Fruit fly (Drosophila melanogaster) whole organism, embryonic: ENCODE measurements around the gene CG32428.
A peak's percentile ranks its signal among the peaks of the same experiment; 100 is the strongest.

Source experiments
- Bteb2 ChIP-seq: fragments of 200-800 bp; sonication (Bioruptor generic); optimal IDR thresholded peaks from 2 replicates; lab custom pipeline; 2016; ENCODE audit warnings: missing biosample characterization, missing genetic modification characterization
- CG10274 ChIP-seq: fragments of 200-800 bp; sonication (Bioruptor generic); optimal IDR thresholded peaks from 3 replicates; lab custom pipeline; 2017; ENCODE audit warnings: missing biosample characterization, mild to moderate bottlenecking, missing genetic modification characterization
- CG11696 ChIP-seq: fragments of 200-800 bp; sonication (Bioruptor generic); IDR thresholded peaks from 2 replicates; pipeline ENCODE4 v1.3.6; 2022; ENCODE audit warnings: missing biosample characterization, missing genetic modification characterization
- CG12071 ChIP-seq: fragments of 200-800 bp; sonication (Bioruptor generic); optimal IDR thresholded peaks from 3 replicates; lab custom pipeline; 2018; ENCODE audit warnings: missing biosample characterization, mild to moderate bottlenecking, missing genetic modification characterization
- CG12155 ChIP-seq: fragments of 200-800 bp; sonication (Bioruptor generic); optimal IDR thresholded peaks from 3 replicates; lab custom pipeline; 2016; ENCODE audit warnings: missing biosample characterization, missing genetic modification characterization
- CG12391 ChIP-seq: fragments of 200-800 bp; sonication (Bioruptor generic); optimal IDR thresholded peaks from 3 replicates; lab custom pipeline; 2018; ENCODE audit warnings: missing biosample characterization, mild to moderate bottlenecking, missing genetic modification characterization, moderate library complexity
- CG13424 ChIP-seq: fragments of 200-800 bp; sonication (Bioruptor generic); optimal IDR thresholded peaks from 2 replicates; lab custom pipeline; 2019; ENCODE audit warnings: missing biosample characterization, mild to moderate bottlenecking, missing genetic modification characterization, moderate library complexity
- CG13775 ChIP-seq: fragments of 200-800 bp; sonication (Bioruptor generic); optimal IDR thresholded peaks from 3 replicates; lab custom pipeline; 2017; ENCODE audit warnings: missing biosample characterization, mild to moderate bottlenecking, missing genetic modification characterization
- CG17359 ChIP-seq: fragments of 200-800 bp; sonication (Bioruptor generic); optimal IDR thresholded peaks from 3 replicates; lab custom pipeline; 2018; ENCODE audit warnings: missing biosample characterization, mild to moderate bottlenecking, missing genetic modification characterization, moderate library complexity
- CG18262 ChIP-seq: fragments of 200-800 bp; optimal IDR thresholded peaks from 3 replicates; lab custom pipeline; 2019; ENCODE audit warnings: missing biosample characterization, mild to moderate bottlenecking, missing genetic modification characterization, moderate library complexity
- CG18476 ChIP-seq: fragments of 200-800 bp; sonication (Bioruptor generic); optimal IDR thresholded peaks from 2 replicates; lab custom pipeline; 2016; ENCODE audit warnings: missing biosample characterization, mild to moderate bottlenecking, missing genetic modification characterization
- CG2120 ChIP-seq: fragments of 200-800 bp; sonication (Bioruptor generic); optimal IDR thresholded peaks from 3 replicates; lab custom pipeline; 2016; ENCODE audit warnings: missing biosample characterization, missing genetic modification characterization
- CG2678 ChIP-seq: fragments of 200-800 bp; sonication (Bioruptor generic); optimal IDR thresholded peaks from 3 replicates; lab custom pipeline; 2019; ENCODE audit warnings: missing biosample characterization, mild to moderate bottlenecking, missing genetic modification characterization, moderate library complexity
- CG2712 ChIP-seq: fragments of 200-800 bp; optimal IDR thresholded peaks from 3 replicates; lab custom pipeline; 2019; ENCODE audit warnings: missing biosample characterization, mild to moderate bottlenecking, missing genetic modification characterization, moderate library complexity
- CG31388 ChIP-seq: fragments of 200-800 bp; sonication (Bioruptor generic); optimal IDR thresholded peaks from 2 replicates; lab custom pipeline; 2016; ENCODE audit warnings: missing biosample characterization, missing genetic modification characterization
- CG3726 ChIP-seq: fragments of 200-800 bp; sonication (Bioruptor generic); IDR thresholded peaks from 3 replicates; pipeline ENCODE4, ENCODE4 v1.3.6; 2022; ENCODE audit warnings: missing biosample characterization, missing genetic modification characterization
- CG4730 ChIP-seq: fragments of 200-800 bp; sonication (Bioruptor generic); IDR thresholded peaks from 2 replicates; pipeline ENCODE4 v1.3.6; 2022; ENCODE audit warnings: missing biosample characterization, missing genetic modification characterization
- CG4854 ChIP-seq: fragments of 200-800 bp; sonication (Bioruptor generic); optimal IDR thresholded peaks from 2 replicates; lab custom pipeline; 2016; ENCODE audit warnings: missing biosample characterization, missing genetic modification characterization, inconsistent platforms
- CG7786 ChIP-seq: fragments of 200-800 bp; sonication (Bioruptor generic); optimal IDR thresholded peaks from 2 replicates; lab custom pipeline; 2016; ENCODE audit warnings: missing biosample characterization, missing genetic modification characterization
- CG7839 ChIP-seq: fragments of 200-800 bp; sonication (Bioruptor generic); optimal IDR thresholded peaks from 3 replicates; lab custom pipeline; 2018; ENCODE audit warnings: missing biosample characterization, mild to moderate bottlenecking, missing genetic modification characterization, moderate library complexity
- CG8290 ChIP-seq, 3 experiments: fragments of 200-800 bp; sonication (Bioruptor generic); optimal IDR thresholded peaks; 2 replicates each; lab custom pipeline; 2016 to 2019; ENCODE audit warnings: missing biosample characterization in 3 of 3, missing genetic modification characterization in 3 of 3, mild to moderate bottlenecking in 2 of 3, moderate library complexity in 1 of 3
- CG8924 ChIP-seq: fragments of 200-800 bp; optimal IDR thresholded peaks from 3 replicates; lab custom pipeline; 2019; ENCODE audit warnings: missing biosample characterization, mild to moderate bottlenecking, missing genetic modification characterization, moderate library complexity
- CG9609 ChIP-seq: fragments of 200-800 bp; sonication (Bioruptor generic); optimal IDR thresholded peaks from 3 replicates; lab custom pipeline; 2016; ENCODE audit warnings: missing biosample characterization, missing genetic modification characterization
- Camta ChIP-seq: fragments of 200-800 bp; sonication (Bioruptor generic); optimal IDR thresholded peaks from 2 replicates; lab custom pipeline; 2016; ENCODE audit warnings: missing biosample characterization, missing genetic modification characterization
- Chrac-16 ChIP-seq: fragments of 200-800 bp; sonication (Bioruptor generic); optimal IDR thresholded peaks from 3 replicates; lab custom pipeline; 2016; ENCODE audit warnings: missing biosample characterization, missing genetic modification characterization
- Ets65A ChIP-seq: fragments of 200-800 bp; sonication (Bioruptor generic); peaks from one replicate; lab custom pipeline; 2016; ENCODE audit warnings: missing biosample characterization, missing genetic modification characterization
- HLH3B ChIP-seq: fragments of 200-800 bp; sonication (Bioruptor generic); IDR thresholded peaks from 2 replicates; pipeline ENCODE4 v1.3.6; 2022; ENCODE audit warnings: missing biosample characterization, missing genetic modification characterization
- Meics ChIP-seq: fragments of 200-800 bp; sonication (Bioruptor generic); optimal IDR thresholded peaks from 2 replicates; lab custom pipeline; 2017; ENCODE audit warnings: missing biosample characterization, mild to moderate bottlenecking, missing genetic modification characterization
- NFAT ChIP-seq: fragments of 200-800 bp; sonication (Bioruptor generic); IDR thresholded peaks from 2 replicates; pipeline ENCODE4 v1.3.6; 2022; ENCODE audit warnings: missing biosample characterization, missing genetic modification characterization
- NfI ChIP-seq: fragments of 200-800 bp; sonication (Bioruptor generic); optimal IDR thresholded peaks from 3 replicates; lab custom pipeline; 2018; ENCODE audit warnings: missing biosample characterization, mild to moderate bottlenecking, missing genetic modification characterization, moderate library complexity
- Oaz ChIP-seq: fragments of 200-800 bp; sonication (Bioruptor generic); IDR thresholded peaks from 2 replicates; pipeline ENCODE4 v1.3.6; 2022; ENCODE audit warnings: missing biosample characterization, missing genetic modification characterization
- PHDP ChIP-seq: fragments of 200-800 bp; sonication (Bioruptor generic); optimal IDR thresholded peaks from 3 replicates; lab custom pipeline; 2018; ENCODE audit warnings: missing biosample characterization, mild to moderate bottlenecking, missing genetic modification characterization, moderate library complexity
- Poxn ChIP-seq: fragments of 200-800 bp; sonication (Bioruptor generic); IDR thresholded peaks from 2 replicates; pipeline ENCODE4 v1.3.6; 2022; ENCODE audit warnings: missing biosample characterization, missing genetic modification characterization
- Rfx ChIP-seq: fragments of 200-800 bp; sonication (Bioruptor generic); IDR thresholded peaks from 2 replicates; pipeline ENCODE4 v1.3.6; 2022; ENCODE audit warnings: missing biosample characterization, missing genetic modification characterization
- Sin3A ChIP-seq: fragments of >200 bp; optimal IDR thresholded peaks from 2 replicates; lab custom pipeline; 2018
- Trl ChIP-seq, 3 experiments: fragments of >200 bp in 2 of 3; fragments of 200-800 bp in 1 of 3; sonication (Bioruptor generic) in 1 of 3; optimal IDR thresholded peaks; 2 replicates in 1 of 3; 3 replicates in 2 of 3; lab custom pipeline; 2016 to 2017; ENCODE audit warnings: missing biosample characterization in 1 of 3, missing genetic modification characterization in 1 of 3
- Xbp1 ChIP-seq: fragments of 200-800 bp; sonication (Bioruptor generic); optimal IDR thresholded peaks from 3 replicates; lab custom pipeline; 2016; ENCODE audit warnings: missing biosample characterization, mild to moderate bottlenecking, missing genetic modification characterization
- cg ChIP-seq: fragments of 200-800 bp; sonication (Bioruptor generic); optimal IDR thresholded peaks from 3 replicates; lab custom pipeline; 2019; ENCODE audit warnings: missing biosample characterization, mild to moderate bottlenecking, missing genetic modification characterization, moderate library complexity
- fd3F ChIP-seq: fragments of 200-800 bp; sonication (Bioruptor generic); optimal IDR thresholded peaks from 2 replicates; lab custom pipeline; 2018; ENCODE audit warnings: missing biosample characterization, mild to moderate bottlenecking, missing genetic modification characterization, moderate library complexity
- gcm2 ChIP-seq: fragments of 200-800 bp; sonication (Bioruptor generic); optimal IDR thresholded peaks from 2 replicates; lab custom pipeline; 2016; ENCODE audit warnings: missing biosample characterization, missing genetic modification characterization
- jumu ChIP-seq: fragments of 200-800 bp; sonication (Bioruptor generic); optimal IDR thresholded peaks from 3 replicates; lab custom pipeline; 2016; ENCODE audit warnings: missing biosample characterization, missing genetic modification characterization
- mirr ChIP-seq: fragments of 200-800 bp; sonication (Bioruptor generic); optimal IDR thresholded peaks from 3 replicates; lab custom pipeline; 2018; ENCODE audit warnings: missing biosample characterization, mild to moderate bottlenecking, missing genetic modification characterization
- nmo ChIP-seq: fragments of 200-800 bp; sonication (Bioruptor generic); optimal IDR thresholded peaks from 2 replicates; lab custom pipeline; 2018; ENCODE audit warnings: missing biosample characterization, mild to moderate bottlenecking, missing genetic modification characterization, moderate library complexity
- ranshi ChIP-seq: fragments of 200-800 bp; sonication (Bioruptor generic); IDR thresholded peaks from 2 replicates; pipeline ENCODE4 v1.3.6; 2022; ENCODE audit warnings: missing biosample characterization, missing genetic modification characterization
- repo ChIP-seq: fragments of 200-800 bp; sonication (Bioruptor generic); optimal IDR thresholded peaks from 2 replicates; lab custom pipeline; 2016; ENCODE audit warnings: missing biosample characterization, missing genetic modification characterization
- row ChIP-seq: fragments of 200-800 bp; sonication (Bioruptor generic); IDR thresholded peaks from 3 replicates; pipeline ENCODE4 v1.3.6; 2022; ENCODE audit warnings: missing biosample characterization, missing genetic modification characterization
- stwl ChIP-seq: fragments of 200-800 bp; sonication (Bioruptor generic); optimal IDR thresholded peaks from 3 replicates; lab custom pipeline; 2018; ENCODE audit warnings: missing biosample characterization, mild to moderate bottlenecking, missing genetic modification characterization, moderate library complexity
- tio ChIP-seq: fragments of 200-800 bp; sonication (Bioruptor generic); optimal IDR thresholded peaks from 2 replicates; lab custom pipeline; 2017; ENCODE audit warnings: missing biosample characterization, missing genetic modification characterization, inconsistent platforms
- tna ChIP-seq: fragments of 200-800 bp; sonication (Bioruptor generic); IDR thresholded peaks from 2 replicates; pipeline ENCODE4 v1.3.6; 2022; ENCODE audit warnings: missing biosample characterization, missing genetic modification characterization; ENCODE audit not compliant: partially characterized antibody
- twi ChIP-seq: fragments of 200-800 bp; optimal IDR thresholded peaks from 2 replicates; lab custom pipeline; 2019; ENCODE audit warnings: missing biosample characterization, mild to moderate bottlenecking, missing genetic modification characterization, moderate library complexity
- vnd ChIP-seq: fragments of 200-800 bp; sonication (Bioruptor generic); IDR thresholded peaks from 3 replicates; pipeline ENCODE4 v1.3.6; 2022; ENCODE audit warnings: missing biosample characterization, missing genetic modification characterization; ENCODE audit not compliant: partially characterized antibody
- z ChIP-seq: fragments of 200-800 bp; sonication (Bioruptor generic); IDR thresholded peaks from 3 replicates; pipeline ENCODE4 v1.3.6; 2022; ENCODE audit warnings: missing biosample characterization, missing genetic modification characterization

The CG32428 gene

dm6 chr3L:20494262-20494601, 20.7 kb upstream of the CG32428 start (continued):
- TF ChIP-seq Trl (optimal IDR thresholded peaks at IDR 0.05; lab: Kevin White, UChicago) (no peak), Trl (GFP tag; optimal IDR thresholded peaks at IDR 0.05; lab: Kevin White, UChicago) (no peak), Oaz (GFP tag; lab: Robert Waterston, UW) (no peak), CG12155 (GFP tag; lab: Kevin White, UChicago) (no peak), jumu (GFP tag; lab: Kevin White, UChicago) (no peak), CG12391 (tag; lab: Kevin White, UChicago) (peak; percentile 29), NFAT (no peak), tna (GFP tag; lab: Robert Waterston, UW) (no peak), Xbp1 (peak; percentile 9), twi (tag; lab: Kevin White, UChicago) (no peak), CG2678 (tag; lab: Kevin White, UChicago) (peak; percentile 63), CG31388 (GFP tag; lab: Kevin White, UChicago) (no peak), CG4854 (GFP tag; lab: Kevin White, UChicago) (no peak), CG17359 (tag; lab: Kevin White, UChicago) (peak; percentile 3), CG12071 (GFP tag; lab: Kevin White, UChicago) (no peak), CG9609 (no peak), CG3726 (GFP tag; lab: Robert Waterston, UW) (no peak), CG8290 (GFP tag; optimal IDR thresholded peaks at IDR 0.05; lab: Kevin White, UChicago) (no peak), CG8290 (tag; optimal IDR thresholded peaks at IDR 0.05; lab: Kevin White, UChicago) (no peak), z (GFP tag; lab: Robert Waterston, UW) (no peak), Chrac-16 (GFP tag; lab: Kevin White, UChicago) (no peak), CG2712 (tag; lab: Kevin White, UChicago) (peak; percentile 32), CG4730 (GFP tag; lab: Robert Waterston, UW) (no peak), vnd (GFP tag; lab: Robert Waterston, UW) (no peak), cg (GFP tag; lab: Kevin White, UChicago) (no peak), ranshi (no peak), stwl (tag; lab: Kevin White, UChicago) (peak; percentile 12), CG8924 (tag; lab: Kevin White, UChicago) (peak; percentile 30), NfI (GFP tag; lab: Kevin White, UChicago) (no peak), CG7839 (tag; lab: Kevin White, UChicago) (peak; percentile 52), CG10274 (GFP tag; lab: Kevin White, UChicago) (no peak), CG18476 (GFP tag; lab: Kevin White, UChicago) (no peak), row (peak; percentile 46), repo (GFP tag; lab: Kevin White, UChicago) (no peak), tio (peak; percentile 24), CG7786 (GFP tag; lab: Kevin White, UChicago) (peak; percentile 3), Ets65A (no peak), PHDP (tag; lab: Kevin White, UChicago) (peak; percentile 48), Poxn (no peak), Bteb2 (GFP tag; lab: Kevin White, UChicago) (no peak), CG13424 (tag; lab: Kevin White, UChicago) (peak; percentile 3), CG2120 (GFP tag; lab: Kevin White, UChicago) (peak; percentile 36), HLH3B (GFP tag; lab: Robert Waterston, UW) (no peak), Rfx (GFP tag; lab: Robert Waterston, UW) (peak; percentile 28; the same call in 1 of the 2 replicates), fd3F (no peak), Meics (GFP tag; lab: Kevin White, UChicago) (peak; percentile 48), nmo (GFP tag; lab: Kevin White, UChicago) (peak; percentile 10), Camta (GFP tag; lab: Kevin White, UChicago) (peak; percentile 22), mirr (GFP tag; lab: Kevin White, UChicago) (no peak), CG11696 (GFP tag; lab: Robert Waterston, UW) (peak; percentile 63; the same call in 1 of the 2 replicates), CG13775 (GFP tag; lab: Kevin White, UChicago) (peak; percentile 8), Sin3A (no peak), gcm2 (GFP tag; lab: Kevin White, UChicago) (no peak), CG18262 (tag; lab: Kevin White, UChicago) (peak; percentile 48)
